Fruit fly (Drosophila melanogaster): ENCODE data around the gene CG12723.
A peak's percentile ranks its signal among the peaks of the same experiment; 100 is the strongest.

The CG12723 gene

DNA sequence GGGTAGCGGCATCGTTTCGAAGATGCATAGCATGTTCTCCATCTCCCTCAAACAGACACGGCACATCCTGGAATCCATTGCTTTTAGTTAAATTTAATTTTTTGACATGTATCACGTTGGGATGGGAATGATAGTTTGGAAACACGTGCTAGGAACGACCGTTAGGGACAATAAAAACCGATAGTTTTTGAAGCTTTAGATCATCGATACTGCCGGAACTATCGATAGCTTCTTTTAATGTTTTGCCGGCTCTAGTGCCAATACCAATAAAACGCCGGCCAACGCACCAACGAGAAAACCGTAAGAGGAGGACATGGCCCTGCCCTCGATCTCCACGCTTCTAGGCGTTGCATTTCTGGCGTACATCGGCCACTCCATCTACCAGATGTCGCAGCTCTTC is 36.9 kb downstream of the CG12723 start, which contains the start of the genes CG4318 and CG4332:
CG4318 (minus strand) TSS at position 142 of the 400 bp plus-strand sequence.
CG4332 (plus strand) TSS at position 256 of the 400 bp plus-strand sequence.
- TF ChIP-seq dmrt93B (GFP tag; optimal IDR thresholded peaks at IDR 0.05): no peak
- TF ChIP-seq Myc (optimal IDR thresholded peaks at IDR 0.05): peak; percentile 62
- no peak for TF ChIP-seq GATAd (GFP tag; optimal IDR thresholded peaks at IDR 0.05)

- TF ChIP-seq Dfd (GFP tag; optimal IDR thresholded peaks at IDR 0.05) (no peak), OdsH (GFP tag; optimal IDR thresholded peaks at IDR 0.05) (no peak), Mio (GFP tag; optimal IDR thresholded peaks at IDR 0.05) (no peak), Hr83 (GFP tag; optimal IDR thresholded peaks at IDR 0.05; ENCODE audit: poor library complexity, severe bottlenecking) (no peak), Vsx2 (GFP tag; optimal IDR thresholded peaks at IDR 0.05; ENCODE audit: partially characterized antibody) (no peak), Jra (GFP tag; optimal IDR thresholded peaks at IDR 0.05) (no peak), rgr (GFP tag; optimal IDR thresholded peaks at IDR 0.05) (no peak), HLH106 (tag; optimal IDR thresholded peaks at IDR 0.05) (no peak), Abd-B (GFP tag; optimal IDR thresholded peaks at IDR 0.05) (no peak)
Observed at dm6 chrX:13149083-13149482, 42.6 kb downstream of the CG12723 start.

- TF ChIP-seq GATAd (GFP tag; optimal IDR thresholded peaks at IDR 0.05): no peak
Observed at dm6 chrX:13145858-13146257, 45.8 kb downstream of the CG12723 start.

dm6 chrX:13143100-13143499 is 48.6 kb downstream of the CG12723 start:
- no peak for TF ChIP-seq brk (GFP tag; optimal IDR thresholded peaks at IDR 0.05)
- no peak for TF ChIP-seq Dfd (GFP tag; optimal IDR thresholded peaks at IDR 0.05)
- peak; percentile 18 for TF ChIP-seq psq (GFP tag; optimal IDR thresholded peaks at IDR 0.05)
- no peak for TF ChIP-seq N (GFP tag; optimal IDR thresholded peaks at IDR 0.05)
- no peak for TF ChIP-seq woc (GFP tag; optimal IDR thresholded peaks at IDR 0.05)
- peak; percentile 46 for TF ChIP-seq fru (GFP tag; optimal IDR thresholded peaks at IDR 0.05)
- TF ChIP-seq CG9705 (GFP tag; optimal IDR thresholded peaks at IDR 0.05): no peak
- peak; percentile 52 for TF ChIP-seq HLH106 (tag; optimal IDR thresholded peaks at IDR 0.05)
- TF ChIP-seq dsf (GFP tag; optimal IDR thresholded peaks at IDR 0.05; ENCODE audit: borderline replicate concordance): no peak
- TF ChIP-seq OdsH (GFP tag; optimal IDR thresholded peaks at IDR 0.05): peak; percentile 27
- TF ChIP-seq Vsx2 (GFP tag; optimal IDR thresholded peaks at IDR 0.05; ENCODE audit: partially characterized antibody): no peak
- TF ChIP-seq Dif (GFP tag; optimal IDR thresholded peaks at IDR 0.05; ENCODE audit: partially characterized antibody): no peak
- no peak for TF ChIP-seq Rel (GFP tag; optimal IDR thresholded peaks at IDR 0.05)
- no peak for TF ChIP-seq Rel (tag; optimal IDR thresholded peaks at IDR 0.05)
- TF ChIP-seq Hr83 (GFP tag; optimal IDR thresholded peaks at IDR 0.05; ENCODE audit: poor library complexity, severe bottlenecking): no peak
- TF ChIP-seq dmrt93B (GFP tag; optimal IDR thresholded peaks at IDR 0.05): no peak
- TF ChIP-seq Hnf4 (GFP tag; optimal IDR thresholded peaks at IDR 0.05): peak; percentile 18
- no peak for TF ChIP-seq Myc (optimal IDR thresholded peaks at IDR 0.05)
- TF ChIP-seq jim (GFP tag; optimal IDR thresholded peaks at IDR 0.05): no peak
- TF ChIP-seq lola (GFP tag; optimal IDR thresholded peaks at IDR 0.05): no peak
- no peak for TF ChIP-seq CrebA (GFP tag; optimal IDR thresholded peaks at IDR 0.05; ENCODE audit: borderline replicate concordance)
- no peak for TF ChIP-seq sage (GFP tag; optimal IDR thresholded peaks at IDR 0.05)
- TF ChIP-seq foxo (GFP tag; optimal IDR thresholded peaks at IDR 0.05): peak in 1 of 2 experiments; percentile 50
- no peak for TF ChIP-seq pan (optimal IDR thresholded peaks at IDR 0.05)
- peak; percentile 58 for TF ChIP-seq Sp1 (GFP tag; optimal IDR thresholded peaks at IDR 0.05)
- no peak for TF ChIP-seq Jra (GFP tag; optimal IDR thresholded peaks at IDR 0.05)
- peak; percentile 6 for TF ChIP-seq br (GFP tag; optimal IDR thresholded peaks at IDR 0.05)
- TF ChIP-seq Mio (GFP tag; optimal IDR thresholded peaks at IDR 0.05): no peak
- no peak for TF ChIP-seq Abd-B (GFP tag; optimal IDR thresholded peaks at IDR 0.05)
- TF ChIP-seq h (GFP tag; optimal IDR thresholded peaks at IDR 0.05): peak; percentile 53
- TF ChIP-seq tai (GFP tag; optimal IDR thresholded peaks at IDR 0.05): no peak
- TF ChIP-seq GATAd (GFP tag; optimal IDR thresholded peaks at IDR 0.05): no peak
- no peak for TF ChIP-seq sv (GFP tag; optimal IDR thresholded peaks at IDR 0.05)
- no peak for TF ChIP-seq Hr78 (GFP tag; optimal IDR thresholded peaks at IDR 0.05)
- TF ChIP-seq dl (GFP tag; optimal IDR thresholded peaks at IDR 0.05; ENCODE audit: insufficient read depth in 1 of 2, partially characterized antibody in 2 of 2): no peak
- no peak for TF ChIP-seq CG32264 (GFP tag; optimal IDR thresholded peaks at IDR 0.05)
- peak; percentile 24 for TF ChIP-seq ey (GFP tag; optimal IDR thresholded peaks at IDR 0.05)
- peak; percentile 44 for TF ChIP-seq rgr (GFP tag; optimal IDR thresholded peaks at IDR 0.05)
- TF ChIP-seq usp (GFP tag; optimal IDR thresholded peaks at IDR 0.05): no peak

Data from whole organism, wandering third instar larva.